Fruit fly (Drosophila melanogaster) whole organism, embryonic: Measurements from ENCODE around the gene CG16865.

Experiments used
- Adf1 ChIP-seq: fragments of 200-800 bp; sonication (Bioruptor generic); IDR thresholded peaks from 2 replicates; pipeline ENCODE4 v1.3.6; 2022; ENCODE audit warnings: missing biosample characterization, missing genetic modification characterization
- Antp ChIP-seq: fragments of 200-800 bp; sonication (Bioruptor generic); optimal IDR thresholded peaks from 3 replicates; lab custom pipeline; 2016; ENCODE audit warnings: missing biosample characterization, missing genetic modification characterization
- Atf-2 ChIP-seq: fragments of 200-800 bp; sonication (Bioruptor generic); optimal IDR thresholded peaks from 2 replicates; lab custom pipeline; 2016; ENCODE audit warnings: missing biosample characterization, missing genetic modification characterization
- Bdp1 ChIP-seq: fragments of 200-800 bp; sonication (Bioruptor generic); optimal IDR thresholded peaks from 3 replicates; lab custom pipeline; 2016; ENCODE audit warnings: missing biosample characterization, missing genetic modification characterization
- Bgb ChIP-seq: fragments of 200-800 bp; sonication (Bioruptor generic); IDR thresholded peaks from 2 replicates; pipeline ENCODE4 v1.3.6; 2022; ENCODE audit warnings: missing biosample characterization, missing genetic modification characterization; ENCODE audit not compliant: partially characterized antibody
- BtbVII ChIP-seq: fragments of 200-800 bp; sonication (Bioruptor generic); optimal IDR thresholded peaks from 3 replicates; lab custom pipeline; 2017; ENCODE audit warnings: missing biosample characterization, mild to moderate bottlenecking, missing genetic modification characterization
- CG10321 ChIP-seq: fragments of 200-800 bp; sonication (Bioruptor generic); IDR thresholded peaks from 2 replicates; pipeline ENCODE4 v1.3.6; 2022; ENCODE audit warnings: missing biosample characterization, missing genetic modification characterization
- CG1233 ChIP-seq: fragments of 200-800 bp; sonication (Bioruptor generic); optimal IDR thresholded peaks from 4 replicates; lab custom pipeline; 2018; ENCODE audit warnings: missing biosample characterization, mild to moderate bottlenecking, missing genetic modification characterization
- CG12659 ChIP-seq: fragments of 200-800 bp; sonication (Bioruptor generic); optimal IDR thresholded peaks from 3 replicates; lab custom pipeline; 2017; ENCODE audit warnings: mild to moderate bottlenecking, missing biosample characterization, missing genetic modification reagents, missing genetic modification characterization
- CG1529 ChIP-seq: fragments of 200-800 bp; sonication (Bioruptor generic); optimal IDR thresholded peaks from 3 replicates; lab custom pipeline; 2018; ENCODE audit warnings: missing biosample characterization, missing genetic modification characterization
- CG1602 ChIP-seq: fragments of 200-800 bp; sonication (Bioruptor generic); optimal IDR thresholded peaks from 3 replicates; lab custom pipeline; 2016; ENCODE audit warnings: missing biosample characterization, missing genetic modification characterization
- CG17568 ChIP-seq: fragments of 200-800 bp; sonication (Bioruptor generic); optimal IDR thresholded peaks from 2 replicates; lab custom pipeline; 2018; ENCODE audit warnings: missing biosample characterization, mild to moderate bottlenecking, missing genetic modification characterization, moderate library complexity
- CG2120 ChIP-seq: fragments of 200-800 bp; sonication (Bioruptor generic); optimal IDR thresholded peaks from 3 replicates; lab custom pipeline; 2016; ENCODE audit warnings: missing biosample characterization, missing genetic modification characterization
- CG2712 ChIP-seq: fragments of 200-800 bp; optimal IDR thresholded peaks from 3 replicates; lab custom pipeline; 2019; ENCODE audit warnings: missing biosample characterization, mild to moderate bottlenecking, missing genetic modification characterization, moderate library complexity
- CG4328 ChIP-seq: fragments of 200-800 bp; sonication (Bioruptor generic); optimal IDR thresholded peaks from 3 replicates; lab custom pipeline; 2017; ENCODE audit warnings: missing biosample characterization, missing genetic modification reagents, missing genetic modification characterization
- CG4360 ChIP-seq: fragments of 200-800 bp; sonication (Bioruptor generic); IDR thresholded peaks from 2 replicates; pipeline ENCODE4 v1.3.6; 2022; ENCODE audit warnings: missing biosample characterization, missing genetic modification characterization
- CG4404 ChIP-seq: fragments of 200-800 bp; sonication (Bioruptor generic); IDR thresholded peaks from 2 replicates; pipeline ENCODE4 v1.3.6; 2022; ENCODE audit warnings: missing biosample characterization, missing genetic modification characterization
- CG4820 ChIP-seq: fragments of 200-800 bp; sonication (Bioruptor generic); optimal IDR thresholded peaks from 3 replicates; lab custom pipeline; 2016; ENCODE audit warnings: missing biosample characterization, missing genetic modification characterization
- CG5245 ChIP-seq: fragments of 200-800 bp; sonication (Bioruptor generic); optimal IDR thresholded peaks from 3 replicates; lab custom pipeline; 2016; ENCODE audit warnings: missing biosample characterization, missing genetic modification characterization
- CG5953 ChIP-seq: fragments of 200-800 bp; sonication (Bioruptor generic); IDR thresholded peaks from 2 replicates; pipeline ENCODE4 v1.3.6; 2022; ENCODE audit warnings: missing biosample characterization, missing genetic modification characterization
- CG7556 ChIP-seq: fragments of 200-800 bp; sonication (Bioruptor generic); optimal IDR thresholded peaks from 2 replicates; lab custom pipeline; 2017; ENCODE audit warnings: missing biosample characterization, mild to moderate bottlenecking, missing genetic modification characterization
- CG7745 ChIP-seq: fragments of 200-800 bp; sonication (Bioruptor generic); optimal IDR thresholded peaks from 2 replicates; lab custom pipeline; 2018; ENCODE audit warnings: missing biosample characterization, mild to moderate bottlenecking, missing genetic modification characterization, moderate library complexity
- Camta ChIP-seq: fragments of 200-800 bp; sonication (Bioruptor generic); optimal IDR thresholded peaks from 2 replicates; lab custom pipeline; 2016; ENCODE audit warnings: missing biosample characterization, missing genetic modification characterization
- D19A ChIP-seq: fragments of 200-800 bp; optimal IDR thresholded peaks from 3 replicates; lab custom pipeline; 2019; ENCODE audit warnings: missing biosample characterization, mild to moderate bottlenecking, missing genetic modification characterization, moderate library complexity
- Dll ChIP-seq: fragments of 200-800 bp; sonication (Bioruptor generic); IDR thresholded peaks from 4 replicates; pipeline ENCODE4 v1.3.6; 2022; ENCODE audit warnings: missing biosample characterization, missing genetic modification characterization; ENCODE audit not compliant: partially characterized antibody
- HLH54F ChIP-seq: fragments of 200-800 bp; sonication (Bioruptor generic); optimal IDR thresholded peaks from 3 replicates; lab custom pipeline; 2016; ENCODE audit warnings: missing biosample characterization, missing genetic modification characterization
- Mes4 ChIP-seq: fragments of 200-800 bp; sonication (Bioruptor generic); optimal IDR thresholded peaks from 2 replicates; lab custom pipeline; 2016; ENCODE audit warnings: missing biosample characterization, missing genetic modification characterization
- Myb ChIP-seq: fragments of 200-800 bp; sonication (Bioruptor generic); optimal IDR thresholded peaks from 2 replicates; lab custom pipeline; 2016; ENCODE audit warnings: missing biosample characterization, missing genetic modification characterization
- NC2β ChIP-seq: fragments of 200-800 bp; sonication (Bioruptor generic); optimal IDR thresholded peaks from 2 replicates; lab custom pipeline; 2016; ENCODE audit warnings: missing biosample characterization, missing genetic modification characterization
- Sox100B ChIP-seq: fragments of 200-800 bp; sonication (Bioruptor generic); optimal IDR thresholded peaks from 3 replicates; lab custom pipeline; 2018; ENCODE audit warnings: missing biosample characterization, mild to moderate bottlenecking, missing genetic modification characterization
- Sry-δ ChIP-seq: fragments of 200-800 bp; sonication (Bioruptor generic); optimal IDR thresholded peaks from 2 replicates; lab custom pipeline; 2016; ENCODE audit warnings: missing biosample characterization, missing genetic modification characterization
- TFAM ChIP-seq: fragments of 200-800 bp; sonication (Bioruptor generic); optimal IDR thresholded peaks from 2 replicates; lab custom pipeline; 2017; ENCODE audit warnings: missing biosample characterization, missing genetic modification characterization, inconsistent platforms
- al ChIP-seq: fragments of 200-800 bp; sonication (Bioruptor generic); IDR thresholded peaks from 2 replicates; pipeline ENCODE4 v1.3.6; 2022; ENCODE audit warnings: missing biosample characterization, missing genetic modification characterization
- amos ChIP-seq: fragments of 200-800 bp; sonication (Bioruptor generic); IDR thresholded peaks from 2 replicates; pipeline ENCODE4 v1.3.6; 2022; ENCODE audit warnings: missing biosample characterization, missing genetic modification characterization; ENCODE audit not compliant: partially characterized antibody
- ap ChIP-seq: fragments of 200-800 bp; sonication (Bioruptor generic); IDR thresholded peaks from 2 replicates; pipeline ENCODE4 v1.3.6; 2022; ENCODE audit warnings: missing biosample characterization, missing genetic modification characterization
- bcd ChIP-seq: fragments of 200-800 bp; sonication (Bioruptor generic); optimal IDR thresholded peaks from 2 replicates; lab custom pipeline; 2017; ENCODE audit warnings: missing biosample characterization, mild to moderate bottlenecking, missing genetic modification characterization
- dmrt11E ChIP-seq: fragments of 200-800 bp; sonication (Bioruptor generic); optimal IDR thresholded peaks from 3 replicates; lab custom pipeline; 2018; ENCODE audit warnings: missing biosample characterization, mild to moderate bottlenecking, missing genetic modification characterization, moderate library complexity
- lab ChIP-seq: fragments of 200-800 bp; sonication (Bioruptor generic); optimal IDR thresholded peaks from 3 replicates; lab custom pipeline; 2017; ENCODE audit warnings: missing biosample characterization, missing genetic modification characterization, mild to moderate bottlenecking, moderate library complexity, missing genetic modification reagents
- lmd ChIP-seq: fragments of 200-800 bp; sonication (Bioruptor generic); IDR thresholded peaks from 2 replicates; pipeline ENCODE4 v1.3.6; 2022; ENCODE audit warnings: missing biosample characterization, missing genetic modification characterization
- nerfin-2 ChIP-seq: fragments of 200-800 bp; sonication (Bioruptor generic); IDR thresholded peaks from 2 replicates; pipeline ENCODE4 v1.3.6; 2022; ENCODE audit warnings: missing biosample characterization, missing genetic modification characterization; ENCODE audit not compliant: partially characterized antibody
- onecut ChIP-seq: fragments of 200-800 bp; sonication (Bioruptor generic); IDR thresholded peaks from 2 replicates; pipeline ENCODE4 v1.3.6; 2022; ENCODE audit warnings: missing biosample characterization, missing genetic modification characterization
- org-1 ChIP-seq: fragments of 200-800 bp; sonication (Bioruptor generic); optimal IDR thresholded peaks from 2 replicates; lab custom pipeline; 2017; ENCODE audit warnings: missing biosample characterization, missing genetic modification characterization
- pho ChIP-seq: fragments of 200-800 bp; sonication (Bioruptor generic); optimal IDR thresholded peaks from 2 replicates; lab custom pipeline; 2016; ENCODE audit warnings: missing biosample characterization, missing genetic modification characterization
- pzg ChIP-seq: fragments of 200-800 bp; sonication (Bioruptor generic); optimal IDR thresholded peaks from 3 replicates; lab custom pipeline; 2018; ENCODE audit warnings: missing biosample characterization, mild to moderate bottlenecking, missing genetic modification characterization, moderate library complexity
- repo ChIP-seq: fragments of 200-800 bp; sonication (Bioruptor generic); optimal IDR thresholded peaks from 2 replicates; lab custom pipeline; 2016; ENCODE audit warnings: missing biosample characterization, missing genetic modification characterization
- seq ChIP-seq: fragments of 200-800 bp; sonication (Bioruptor generic); IDR thresholded peaks from 2 replicates; pipeline ENCODE4 v1.3.6; 2022; ENCODE audit warnings: missing biosample characterization, missing genetic modification characterization
- slou ChIP-seq: fragments of 200-800 bp; sonication (Bioruptor generic); optimal IDR thresholded peaks from 3 replicates; lab custom pipeline; 2016; ENCODE audit warnings: missing biosample characterization, missing genetic modification characterization
- vvl ChIP-seq: fragments of 200-800 bp; sonication (Bioruptor generic); IDR thresholded peaks from 2 replicates; pipeline ENCODE4 v1.3.6; 2022; ENCODE audit warnings: missing biosample characterization, missing genetic modification characterization
- yki ChIP-seq: fragments of >200 bp; optimal IDR thresholded peaks from 3 replicates; lab custom pipeline; 2018
- zen2 ChIP-seq: fragments of 200-800 bp; sonication (Bioruptor generic); IDR thresholded peaks from 3 replicates; pipeline ENCODE4 v1.3.6; 2022; ENCODE audit warnings: missing biosample characterization, missing genetic modification characterization; ENCODE audit not compliant: partially characterized antibody

The CG16865 gene

dm6 chr2L:13833058-13833457 lies 21.7 kb downstream of the CG16865 start, which contains the start of the genes GatC, PolG2 and Polr2C (continued):
- peak; percentile 95 for TF ChIP-seq Sry-δ
- TF ChIP-seq yki (lab: Kevin White, UChicago) = no peak
- peak; percentile 22 for TF ChIP-seq dmrt11E (tag; lab: Kevin White, UChicago)
- TF ChIP-seq pzg (GFP tag; lab: Kevin White, UChicago) = peak; percentile 72
- TF ChIP-seq CG2120 = peak; percentile 70
- peak; percentile 27 for TF ChIP-seq Atf-2 (GFP tag; lab: Kevin White, UChicago)
- peak; percentile 9 for TF ChIP-seq Mes4 (GFP tag; lab: Kevin White, UChicago)
- no peak for TF ChIP-seq onecut (GFP tag; lab: Robert Waterston, UW)
- peak; percentile 56; the same call in 2 of the 3 replicates for TF ChIP-seq zen2 (GFP tag; lab: Robert Waterston, UW)
- TF ChIP-seq Adf1 (GFP tag; lab: Robert Waterston, UW) = 0 out of 2 replicates have a peak, but pooled peaks have one; percentile 25
- TF ChIP-seq CG4404 (GFP tag; lab: Robert Waterston, UW) = no peak
- TF ChIP-seq Bdp1 = peak; percentile 28
- peak; percentile 15 for TF ChIP-seq CG1602 (GFP tag; lab: Kevin White, UChicago)
- TF ChIP-seq Camta (GFP tag; lab: Kevin White, UChicago) = no peak
- TF ChIP-seq CG2712 = peak; percentile 41
- TF ChIP-seq CG7556 = no peak
- no peak for TF ChIP-seq CG7745 (tag; lab: Kevin White, UChicago)
- TF ChIP-seq pho = peak; percentile 5
- no peak for TF ChIP-seq CG17568 (GFP tag; lab: Kevin White, UChicago)
- peak; percentile 80 for TF ChIP-seq Dll
- TF ChIP-seq CG1529 = no peak
- peak; percentile 82 for TF ChIP-seq Bgb (GFP tag; lab: Robert Waterston, UW)
- peak; percentile 70 for TF ChIP-seq vvl (GFP tag; lab: Robert Waterston, UW)
- peak; percentile 30; the same call in 1 of the 2 replicates for TF ChIP-seq seq (GFP tag; lab: Robert Waterston, UW)
- TF ChIP-seq Myb = peak; percentile 49
- peak; percentile 33; the same call in 1 of the 2 replicates for TF ChIP-seq al
- TF ChIP-seq org-1 (GFP tag; lab: Kevin White, UChicago) = no peak
- peak; percentile 33 for TF ChIP-seq NC2β (GFP tag; lab: Kevin White, UChicago)
- TF ChIP-seq TFAM (GFP tag; lab: Kevin White, UChicago) = no peak
- TF ChIP-seq slou (GFP tag; lab: Kevin White, UChicago) = no peak
- peak; percentile 81 for TF ChIP-seq nerfin-2
- no peak for TF ChIP-seq lab (GFP tag; lab: Kevin White, UChicago)
- peak; percentile 79; the same call in 1 of the 2 replicates for TF ChIP-seq amos (GFP tag; lab: Robert Waterston, UW)
- peak; percentile 75 for TF ChIP-seq CG12659
- TF ChIP-seq HLH54F (GFP tag; lab: Kevin White, UChicago) = peak; percentile 41

- peak; percentile 64; the same call in 1 of the 2 replicates for TF ChIP-seq amos (GFP tag; lab: Robert Waterston, UW)
- TF ChIP-seq BtbVII (GFP tag; lab: Kevin White, UChicago) = peak; percentile 100
- peak; percentile 99 for TF ChIP-seq CG4820 (GFP tag; lab: Kevin White, UChicago)
- peak; percentile 95 for TF ChIP-seq CG4360 (GFP tag; lab: Robert Waterston, UW)
- peak; percentile 100 for TF ChIP-seq bcd (GFP tag; lab: Kevin White, UChicago)
- TF ChIP-seq CG1233 = peak; percentile 100
- TF ChIP-seq repo = peak; percentile 99
- peak; percentile 100 for TF ChIP-seq CG5953
- TF ChIP-seq D19A (tag; lab: Kevin White, UChicago) = peak; percentile 98
- TF ChIP-seq CG10321 (GFP tag; lab: Robert Waterston, UW) = peak; percentile 92
- TF ChIP-seq vvl (GFP tag; lab: Robert Waterston, UW) = peak; percentile 100
- peak; percentile 100 for TF ChIP-seq Antp (GFP tag; lab: Kevin White, UChicago)
- TF ChIP-seq CG5245 (GFP tag; lab: Kevin White, UChicago) = peak; percentile 100
- TF ChIP-seq Sox100B = peak; percentile 99
- TF ChIP-seq lmd (GFP tag; lab: Robert Waterston, UW) = peak; percentile 100
- peak; percentile 100 for TF ChIP-seq lab (GFP tag; lab: Kevin White, UChicago)
- TF ChIP-seq slou (GFP tag; lab: Kevin White, UChicago) = peak; percentile 99
- TF ChIP-seq ap (GFP tag; lab: Robert Waterston, UW) = peak; percentile 100
- peak; percentile 99 for TF ChIP-seq CG4328 (GFP tag; lab: Kevin White, UChicago)
Measured at dm6 chr2L:13835002-13835910, 23.9 kb downstream of the CG16865 start, which contains the start of the genes mRpS23 and CenG1A. Gene mRpS23, minus strand, starts transcription at chr2L:13835072. Gene CenG1A, plus strand, starts transcription at chr2L:13835564.
